Fruit fly (Drosophila melanogaster): ENCODE data around the gene Hsc70-3.
A peak's percentile ranks its signal among the peaks of the same experiment; 100 is the strongest.

Gene Hsc70-3

dm6 chrX:11775987-11776587 is 30.8 kb downstream of the Hsc70-3 start (continued):
- peak; percentile 57 for TF ChIP-seq grau (tag; optimal IDR thresholded peaks at IDR 0.05)
- no peak for TF ChIP-seq D19B (GFP tag; optimal IDR thresholded peaks at IDR 0.05)
- peak; percentile 38 for TF ChIP-seq Hr3 (GFP tag; optimal IDR thresholded peaks at IDR 0.05)
- peak; percentile 63 for TF ChIP-seq CG16815 (GFP tag; optimal IDR thresholded peaks at IDR 0.05)
- peak; percentile 53 for TF ChIP-seq az2 (GFP tag; optimal IDR thresholded peaks at IDR 0.05)
- peak; percentile 15 for TF ChIP-seq Fer3 (tag; optimal IDR thresholded peaks at IDR 0.05)
- peak; percentile 50 for TF ChIP-seq CG1529 (GFP tag; optimal IDR thresholded peaks at IDR 0.05)
- no peak for TF ChIP-seq CG12104 (GFP tag; optimal IDR thresholded peaks at IDR 0.05)
- TF ChIP-seq Oli (tag; optimal IDR thresholded peaks at IDR 0.05), result peak; percentile 53
- TF ChIP-seq CG8089 (GFP tag; optimal IDR thresholded peaks at IDR 0.05), result peak; percentile 15
- peak; percentile 73 for TF ChIP-seq zfh1 (GFP tag; IDR thresholded peaks at IDR 0.05)
- TF ChIP-seq CG4360 (GFP tag; IDR thresholded peaks at IDR 0.05), result 0 out of 2 replicates have a peak, but pooled peaks have one; percentile 12
- TF ChIP-seq bcd (GFP tag; optimal IDR thresholded peaks at IDR 0.05), result peak; percentile 55
- no peak for TF ChIP-seq CG33213 (GFP tag; optimal IDR thresholded peaks at IDR 0.05)
- TF ChIP-seq CG7839 (tag; optimal IDR thresholded peaks at IDR 0.05), result peak; percentile 61
- TF ChIP-seq E2f1 (GFP tag; IDR thresholded peaks at IDR 0.05), result 0 out of 2 replicates have a peak, but pooled peaks have one; percentile 38
- TF ChIP-seq CG15073 (GFP tag; optimal IDR thresholded peaks at IDR 0.05), result peak; percentile 2
- peak; percentile 3 for TF ChIP-seq caup (GFP tag; optimal IDR thresholded peaks at IDR 0.05; ENCODE audit: severe bottlenecking)
- peak; percentile 36; the same call in 1 of the 2 replicates for TF ChIP-seq stc (GFP tag; IDR thresholded peaks at IDR 0.05)
- TF ChIP-seq ato (GFP tag; IDR thresholded peaks at IDR 0.05; ENCODE audit: partially characterized antibody), result no peak
- TF ChIP-seq org-1 (GFP tag; optimal IDR thresholded peaks at IDR 0.05), result peak; percentile 44
- no peak for TF ChIP-seq Sry-β (GFP tag; optimal IDR thresholded peaks at IDR 0.05)
- peak; percentile 84 for TF ChIP-seq dmrt11E (tag; optimal IDR thresholded peaks at IDR 0.05)
- TF ChIP-seq Ptx1 (GFP tag; IDR thresholded peaks at IDR 0.05), result peak; percentile 58
- peak; percentile 7 for TF ChIP-seq NfI (GFP tag; optimal IDR thresholded peaks at IDR 0.05)
- TF ChIP-seq CG18619 (GFP tag; optimal IDR thresholded peaks at IDR 0.05), result peak; percentile 8
- no peak for TF ChIP-seq gsb (GFP tag; IDR thresholded peaks at IDR 0.05)
- TF ChIP-seq Spps (tag; optimal IDR thresholded peaks at IDR 0.05), result peak; percentile 20
- TF ChIP-seq Sry-δ (GFP tag; optimal IDR thresholded peaks at IDR 0.05), result no peak
- peak; percentile 74 for TF ChIP-seq row (GFP tag; IDR thresholded peaks at IDR 0.05)
- TF ChIP-seq CG6689 (GFP tag; IDR thresholded peaks at IDR 0.05), result peak; percentile 63
- TF ChIP-seq Ets65A (GFP tag), result peak; percentile 57
- peak; percentile 60 for TF ChIP-seq CG31441 (GFP tag; IDR thresholded peaks at IDR 0.05)
- TF ChIP-seq CG17612 (GFP tag; IDR thresholded peaks at IDR 0.05), result 0 out of 2 replicates have a peak, but pooled peaks have one; percentile 17
- peak; percentile 15 for TF ChIP-seq CG8944 (GFP tag; optimal IDR thresholded peaks at IDR 0.05)
- peak; percentile 2 for TF ChIP-seq eyg (GFP tag; optimal IDR thresholded peaks at IDR 0.05)
- TF ChIP-seq CG12659 (GFP tag; optimal IDR thresholded peaks at IDR 0.05), result peak; percentile 29
- TF ChIP-seq ranshi (GFP tag; IDR thresholded peaks at IDR 0.05), result peak; percentile 34; the same call in 1 of the 2 replicates
- peak; percentile 36 for TF ChIP-seq ind (GFP tag; optimal IDR thresholded peaks at IDR 0.05)
- TF ChIP-seq CG10209 (GFP tag; optimal IDR thresholded peaks at IDR 0.05), result peak; percentile 50
- peak; percentile 50; the same call in 1 of the 3 replicates for TF ChIP-seq Mrtf (GFP tag; IDR thresholded peaks at IDR 0.05)
- TF ChIP-seq Ssrp (tag; optimal IDR thresholded peaks at IDR 0.05), result peak; percentile 51
- TF ChIP-seq pnt (GFP tag; optimal IDR thresholded peaks at IDR 0.05), result peak; percentile 57
- TF ChIP-seq scrt (GFP tag; optimal IDR thresholded peaks at IDR 0.05), result no peak
- TF ChIP-seq CG4424 (GFP tag; optimal IDR thresholded peaks at IDR 0.05), result peak; percentile 59
- TF ChIP-seq gce (GFP tag; IDR thresholded peaks at IDR 0.05), result no peak
- TF ChIP-seq Optix (GFP tag; IDR thresholded peaks at IDR 0.05), result peak; percentile 56; the same call in 1 of the 3 replicates
- TF ChIP-seq Lhr (GFP tag; optimal IDR thresholded peaks at IDR 0.05), result peak; percentile 12
- TF ChIP-seq ken (GFP tag; IDR thresholded peaks at IDR 0.05), result peak; percentile 61; the same call in 2 of the 3 replicates
- TF ChIP-seq tin (GFP tag; optimal IDR thresholded peaks at IDR 0.05), result peak; percentile 55
